Fruit fly (Drosophila melanogaster) whole organism, embryonic: ENCODE data around the gene SerRS.

ENCODE experiments used
- Blimp-1 ChIP-seq: fragments of 200-800 bp; sonication (Bioruptor generic); optimal IDR thresholded peaks from 3 replicates; lab custom pipeline; 2018; ENCODE audit warnings: missing biosample characterization, missing genetic modification characterization, mild to moderate bottlenecking, moderate library complexity, missing genetic modification reagents
- CG10274 ChIP-seq: fragments of 200-800 bp; sonication (Bioruptor generic); optimal IDR thresholded peaks from 3 replicates; lab custom pipeline; 2017; ENCODE audit warnings: missing biosample characterization, mild to moderate bottlenecking, missing genetic modification characterization
- CG10959 ChIP-seq: fragments of 200-800 bp; sonication (Bioruptor generic); IDR thresholded peaks from 2 replicates; pipeline ENCODE4 v1.3.6; 2022; ENCODE audit warnings: missing biosample characterization, missing genetic modification characterization
- CG11093 ChIP-seq: fragments of 200-800 bp; sonication (Bioruptor generic); IDR thresholded peaks from 3 replicates; pipeline ENCODE4 v1.3.6; 2022; ENCODE audit warnings: missing biosample characterization, missing genetic modification characterization
- CG14860 ChIP-seq: fragments of 200-800 bp; sonication (Bioruptor generic); IDR thresholded peaks from 3 replicates; pipeline ENCODE4 v1.3.6; 2022; ENCODE audit warnings: missing biosample characterization, missing genetic modification characterization; ENCODE audit not compliant: partially characterized antibody
- CG17328 ChIP-seq: fragments of 200-800 bp; sonication (Bioruptor generic); IDR thresholded peaks from 2 replicates; pipeline ENCODE4 v1.3.6; 2022; ENCODE audit warnings: missing biosample characterization, missing genetic modification characterization
- CG1792 ChIP-seq: fragments of 200-800 bp; sonication (Bioruptor generic); optimal IDR thresholded peaks from 2 replicates; lab custom pipeline; 2016; ENCODE audit warnings: missing biosample characterization, missing genetic modification characterization
- CG30431 ChIP-seq: fragments of 200-800 bp; sonication (Bioruptor generic); optimal IDR thresholded peaks from 2 replicates; lab custom pipeline; 2017; ENCODE audit warnings: missing biosample characterization, missing genetic modification characterization
- CG33557 ChIP-seq: fragments of 200-800 bp; sonication (Bioruptor generic); optimal IDR thresholded peaks from 2 replicates; lab custom pipeline; 2019; ENCODE audit warnings: missing biosample characterization, mild to moderate bottlenecking, missing genetic modification characterization, moderate library complexity
- CG34224 ChIP-seq: fragments of 200-800 bp; sonication (Bioruptor generic); IDR thresholded peaks from 3 replicates; pipeline ENCODE4 v1.3.6; 2022; ENCODE audit warnings: missing biosample characterization, missing genetic modification characterization; ENCODE audit not compliant: partially characterized antibody
- CG7839 ChIP-seq: fragments of 200-800 bp; sonication (Bioruptor generic); optimal IDR thresholded peaks from 3 replicates; lab custom pipeline; 2018; ENCODE audit warnings: missing biosample characterization, mild to moderate bottlenecking, missing genetic modification characterization, moderate library complexity
- CG8478 ChIP-seq: fragments of >200 bp; optimal IDR thresholded peaks from 2 replicates; lab custom pipeline; 2018
- CG9797 ChIP-seq: fragments of 200-800 bp; sonication (Bioruptor generic); optimal IDR thresholded peaks from 3 replicates; lab custom pipeline; 2018; ENCODE audit warnings: missing biosample characterization, mild to moderate bottlenecking, missing genetic modification characterization
- E2f2 ChIP-seq: fragments of 200-800 bp; sonication (Bioruptor generic); IDR thresholded peaks from 2 replicates; pipeline ENCODE4 v1.3.6; 2022; ENCODE audit warnings: missing biosample characterization, missing genetic modification characterization
- ERR ChIP-seq: fragments of 200-800 bp; sonication (Bioruptor generic); optimal IDR thresholded peaks from 2 replicates; lab custom pipeline; 2016; ENCODE audit warnings: missing biosample characterization, missing genetic modification characterization
- Ets65A ChIP-seq: fragments of 200-800 bp; sonication (Bioruptor generic); peaks from one replicate; lab custom pipeline; 2016; ENCODE audit warnings: missing biosample characterization, missing genetic modification characterization
- HLHmδ ChIP-seq: fragments of 200-800 bp; sonication (Bioruptor generic); optimal IDR thresholded peaks from 2 replicates; lab custom pipeline; 2018; ENCODE audit warnings: missing biosample characterization, mild to moderate bottlenecking, missing genetic modification characterization, moderate library complexity
- Hey ChIP-seq: fragments of 200-800 bp; sonication (Bioruptor generic); optimal IDR thresholded peaks from 3 replicates; lab custom pipeline; 2018; ENCODE audit warnings: missing biosample characterization, mild to moderate bottlenecking, missing genetic modification characterization
- Hr3 ChIP-seq: fragments of 200-800 bp; sonication (Bioruptor generic); optimal IDR thresholded peaks from 3 replicates; lab custom pipeline; 2016; ENCODE audit warnings: missing biosample characterization, missing genetic modification characterization
- Lim3 ChIP-seq: fragments of 200-800 bp; sonication (Bioruptor generic); IDR thresholded peaks from 2 replicates; pipeline ENCODE4 v1.3.6; 2022; ENCODE audit warnings: missing biosample characterization, missing genetic modification characterization
- MTF-1 ChIP-seq: fragments of 200-800 bp; sonication (Bioruptor generic); optimal IDR thresholded peaks from 2 replicates; lab custom pipeline; 2018; ENCODE audit warnings: missing biosample characterization, mild to moderate bottlenecking, missing genetic modification characterization, borderline replicate concordance
- Mes4 ChIP-seq: fragments of 200-800 bp; sonication (Bioruptor generic); optimal IDR thresholded peaks from 2 replicates; lab custom pipeline; 2016; ENCODE audit warnings: missing biosample characterization, missing genetic modification characterization
- Opbp ChIP-seq: fragments of 200-800 bp; sonication (Bioruptor generic); IDR thresholded peaks from 3 replicates; pipeline ENCODE4 v1.3.6; 2022; ENCODE audit warnings: missing biosample characterization, missing genetic modification characterization; ENCODE audit not compliant: partially characterized antibody
- PHDP ChIP-seq: fragments of 200-800 bp; sonication (Bioruptor generic); optimal IDR thresholded peaks from 3 replicates; lab custom pipeline; 2018; ENCODE audit warnings: missing biosample characterization, mild to moderate bottlenecking, missing genetic modification characterization, moderate library complexity
- Ravus ChIP-seq: fragments of 200-800 bp; sonication (Bioruptor generic); IDR thresholded peaks from 2 replicates; pipeline ENCODE4 v1.3.6; 2022; ENCODE audit warnings: missing biosample characterization, missing genetic modification characterization
- Spps ChIP-seq: fragments of 200-800 bp; sonication (Bioruptor generic); optimal IDR thresholded peaks from 2 replicates; lab custom pipeline; 2018; ENCODE audit warnings: missing biosample characterization, mild to moderate bottlenecking, missing genetic modification characterization
- Trl ChIP-seq, 3 experiments: fragments of >200 bp in 2 of 3; fragments of 200-800 bp in 1 of 3; sonication (Bioruptor generic) in 1 of 3; optimal IDR thresholded peaks; 2 replicates in 1 of 3; 3 replicates in 2 of 3; lab custom pipeline; 2016 to 2017; ENCODE audit warnings: missing biosample characterization in 1 of 3, missing genetic modification characterization in 1 of 3
- Xbp1 ChIP-seq: fragments of 200-800 bp; sonication (Bioruptor generic); optimal IDR thresholded peaks from 3 replicates; lab custom pipeline; 2016; ENCODE audit warnings: missing biosample characterization, mild to moderate bottlenecking, missing genetic modification characterization
- YL-1 ChIP-seq: fragments of 200-800 bp; sonication (Bioruptor generic); optimal IDR thresholded peaks from 3 replicates; lab custom pipeline; 2017; ENCODE audit warnings: missing biosample characterization, mild to moderate bottlenecking, missing genetic modification characterization
- amos ChIP-seq: fragments of 200-800 bp; sonication (Bioruptor generic); IDR thresholded peaks from 2 replicates; pipeline ENCODE4 v1.3.6; 2022; ENCODE audit warnings: missing biosample characterization, missing genetic modification characterization; ENCODE audit not compliant: partially characterized antibody
- aop ChIP-seq: fragments of 200-800 bp; sonication (Bioruptor generic); IDR thresholded peaks from 2 replicates; pipeline ENCODE4 v1.3.6; 2022; ENCODE audit warnings: missing biosample characterization, missing genetic modification characterization
- caup ChIP-seq: fragments of 200-800 bp; sonication (Bioruptor generic); optimal IDR thresholded peaks from 3 replicates; lab custom pipeline; 2017; ENCODE audit warnings: missing biosample characterization, mild to moderate bottlenecking, missing genetic modification characterization, moderate library complexity; ENCODE audit not compliant: severe bottlenecking
- chif ChIP-seq, 2 experiments: fragments of 200-800 bp; sonication (Bioruptor generic); optimal IDR thresholded peaks; 3 replicates each; lab custom pipeline; 2016; ENCODE audit warnings: missing biosample characterization in 2 of 2, missing genetic modification characterization in 2 of 2
- dmrt11E ChIP-seq: fragments of 200-800 bp; sonication (Bioruptor generic); optimal IDR thresholded peaks from 3 replicates; lab custom pipeline; 2018; ENCODE audit warnings: missing biosample characterization, mild to moderate bottlenecking, missing genetic modification characterization, moderate library complexity
- fd3F ChIP-seq: fragments of 200-800 bp; sonication (Bioruptor generic); optimal IDR thresholded peaks from 2 replicates; lab custom pipeline; 2018; ENCODE audit warnings: missing biosample characterization, mild to moderate bottlenecking, missing genetic modification characterization, moderate library complexity
- gce ChIP-seq: fragments of 200-800 bp; sonication (Bioruptor generic); IDR thresholded peaks from 3 replicates; pipeline ENCODE4 v1.3.6; 2022; ENCODE audit warnings: missing biosample characterization, missing genetic modification characterization
- grau ChIP-seq: fragments of 200-800 bp; optimal IDR thresholded peaks from 3 replicates; lab custom pipeline; 2019; ENCODE audit warnings: missing biosample characterization, mild to moderate bottlenecking, missing genetic modification characterization, moderate library complexity
- gt ChIP-seq: fragments of 200-800 bp; sonication (Bioruptor generic); IDR thresholded peaks from 2 replicates; pipeline ENCODE4 v1.3.6; 2022; ENCODE audit warnings: missing biosample characterization, missing genetic modification characterization
- knrl ChIP-seq: fragments of 200-800 bp; sonication (Bioruptor generic); IDR thresholded peaks from 3 replicates; pipeline ENCODE4 v1.3.6; 2022; ENCODE audit warnings: missing biosample characterization, missing genetic modification characterization; ENCODE audit not compliant: partially characterized antibody
- lilli ChIP-seq: fragments of 200-800 bp; sonication (Bioruptor generic); optimal IDR thresholded peaks from 3 replicates; lab custom pipeline; 2016; ENCODE audit warnings: missing biosample characterization, missing genetic modification characterization
- luna ChIP-seq: fragments of 200-800 bp; sonication (Bioruptor generic); optimal IDR thresholded peaks from 2 replicates; lab custom pipeline; 2016; ENCODE audit warnings: missing biosample characterization, missing genetic modification characterization
- nerfin-2 ChIP-seq: fragments of 200-800 bp; sonication (Bioruptor generic); IDR thresholded peaks from 2 replicates; pipeline ENCODE4 v1.3.6; 2022; ENCODE audit warnings: missing biosample characterization, missing genetic modification characterization; ENCODE audit not compliant: partially characterized antibody
- prd ChIP-seq, 3 experiments: fragments of >200 bp in 2 of 3; fragments of 200-800 bp in 1 of 3; sonication (Bioruptor generic) in 1 of 3; optimal IDR thresholded peaks in 2 of 3; IDR thresholded peaks in 1 of 3; 2 replicates in 2 of 3; 3 replicates in 1 of 3; pipeline versions ENCODE4 v1.3.6 to Lab custom; 2017 to 2022; ENCODE audit warnings: missing biosample characterization in 1 of 3, missing genetic modification characterization in 1 of 3
- salm ChIP-seq: fragments of 200-800 bp; sonication (Bioruptor generic); optimal IDR thresholded peaks from 2 replicates; lab custom pipeline; 2018; ENCODE audit warnings: missing biosample characterization, mild to moderate bottlenecking, missing genetic modification characterization
- sd ChIP-seq: fragments of 200-800 bp; sonication (Bioruptor generic); optimal IDR thresholded peaks from 3 replicates; lab custom pipeline; 2018; ENCODE audit warnings: missing biosample characterization, mild to moderate bottlenecking, missing genetic modification characterization, moderate library complexity
- sima ChIP-seq: fragments of 200-800 bp; sonication (Bioruptor generic); optimal IDR thresholded peaks from 2 replicates; lab custom pipeline; 2016; ENCODE audit warnings: missing biosample characterization, missing genetic modification characterization
- sisA ChIP-seq: fragments of 200-800 bp; sonication (Bioruptor generic); IDR thresholded peaks from 2 replicates; pipeline ENCODE4 v1.3.6; 2022; ENCODE audit warnings: missing biosample characterization, missing genetic modification characterization
- tll ChIP-seq, 2 experiments: fragments of 200-800 bp in 1 of 2; fragments of >200 bp in 1 of 2; sonication (Bioruptor generic) in 1 of 2; optimal IDR thresholded peaks; 2 replicates each; lab custom pipeline; 2017 to 2019; ENCODE audit warnings: missing biosample characterization in 2 of 2, missing genetic modification characterization in 2 of 2, mild to moderate bottlenecking in 1 of 2, moderate library complexity in 1 of 2
- toy ChIP-seq: fragments of 200-800 bp; sonication (Bioruptor generic); IDR thresholded peaks from 2 replicates; pipeline ENCODE4 v1.3.6; 2022; ENCODE audit warnings: missing biosample characterization, missing genetic modification characterization
- ttk ChIP-seq: fragments of 200-800 bp; sonication (Bioruptor generic); IDR thresholded peaks from 2 replicates; pipeline ENCODE4 v2.1.2; 2022; ENCODE audit warnings: missing biosample characterization, missing genetic modification characterization

SerRS gene

dm6 chr2L:3012780-3013179, 24.4 kb downstream of the SerRS start (continued):
- TF ChIP-seq CG14860 (no peak), nerfin-2 (GFP tag; lab: Robert Waterston, UW) (no peak), gt (GFP tag; lab: Robert Waterston, UW) (no peak), YL-1 (GFP tag; lab: Kevin White, UChicago) (no peak), grau (tag; lab: Kevin White, UChicago) (no peak), sisA (GFP tag; lab: Robert Waterston, UW) (peak; percentile 64), MTF-1 (GFP tag; lab: Kevin White, UChicago) (no peak), CG10274 (no peak), salm (tag; lab: Kevin White, UChicago) (no peak), chif (GFP tag; optimal IDR thresholded peaks at IDR 0.05; lab: Kevin White, UChicago) (no peak), Hr3 (GFP tag; lab: Kevin White, UChicago) (peak; percentile 12), tll (GFP tag; optimal IDR thresholded peaks at IDR 0.05; lab: Kevin White, UChicago) (no peak), sima (no peak), luna (GFP tag; lab: Kevin White, UChicago) (no peak), gce (0 out of 3 replicates have a peak, but pooled peaks have one; percentile 29), amos (no peak), ttk (GFP tag; lab: Robert Waterston, UW) (0 out of 2 replicates have a peak, but pooled peaks have one; percentile 23), Spps (no peak), E2f2 (GFP tag; lab: Robert Waterston, UW) (no peak), Xbp1 (peak; percentile 42), lilli (peak; percentile 9), HLHmδ (GFP tag; lab: Kevin White, UChicago) (no peak), CG30431 (GFP tag; lab: Kevin White, UChicago) (peak; percentile 18), ERR (no peak), Trl (optimal IDR thresholded peaks at IDR 0.05; lab: Kevin White, UChicago) (no peak), Trl (GFP tag; optimal IDR thresholded peaks at IDR 0.05; lab: Kevin White, UChicago) (no peak), Ravus (no peak), CG17328 (GFP tag; lab: Robert Waterston, UW) (peak; percentile 45; the same call in 1 of the 2 replicates), CG10959 (GFP tag; lab: Robert Waterston, UW) (0 out of 2 replicates have a peak, but pooled peaks have one; percentile 7), CG11093 (no peak), sd (tag; lab: Kevin White, UChicago) (no peak), aop (no peak), CG33557 (GFP tag; lab: Kevin White, UChicago) (no peak), Mes4 (GFP tag; lab: Kevin White, UChicago) (no peak), prd (optimal IDR thresholded peaks at IDR 0.05; lab: Kevin White, UChicago) (no peak), prd (GFP tag; IDR thresholded peaks at IDR 0.05; lab: Robert Waterston, UW) (peak; percentile 55; the same call in 1 of the 3 replicates), CG8478 (lab: Kevin White, UChicago) (no peak), CG7839 (tag; lab: Kevin White, UChicago) (no peak), PHDP (tag; lab: Kevin White, UChicago) (peak; percentile 26), Lim3 (GFP tag; lab: Robert Waterston, UW) (no peak), toy (GFP tag; lab: Robert Waterston, UW) (no peak), CG9797 (no peak), knrl (GFP tag; lab: Robert Waterston, UW) (no peak), Hey (tag; lab: Kevin White, UChicago) (no peak), CG1792 (no peak), dmrt11E (peak; percentile 49), caup (no peak), fd3F (GFP tag; lab: Kevin White, UChicago) (no peak), Blimp-1 (peak; percentile 37), Ets65A (peak; percentile 41), CG34224 (GFP tag; lab: Robert Waterston, UW) (no peak), Opbp (no peak)
